Worm (Caenorhabditis elegans) whole organism, L1 larva: ENCODE data around the gene Y81B9A.3.

ENCODE experiments used
- C04F5.9 ChIP-seq: sonication (generic microtip); optimal IDR thresholded peaks from 2 replicates; lab custom pipeline; 2016; ENCODE audit warnings: missing genetic modification characterization, missing compliant biosample characterization
- C16A3.4 ChIP-seq: fragments of 150-350 bp; optimal IDR thresholded peaks from 2 replicates; lab custom pipeline; 2014; ENCODE audit warnings: missing biosample characterization, missing genetic modification characterization
- C34B4.2 ChIP-seq: sonication (generic microtip); optimal IDR thresholded peaks from 2 replicates; lab custom pipeline; 2017; ENCODE audit warnings: mild to moderate bottlenecking, missing genetic modification characterization, missing compliant biosample characterization
- F16B12.6 ChIP-seq: fragments of 150-350 bp; optimal IDR thresholded peaks from 2 replicates; lab custom pipeline; 2014; ENCODE audit warnings: missing biosample characterization, missing genetic modification characterization
- Y116A8C.19 ChIP-seq: sonication (generic microtip); optimal IDR thresholded peaks from 2 replicates; lab custom pipeline; 2016; ENCODE audit warnings: missing compliant biosample characterization, missing genetic modification characterization, borderline replicate concordance
- aly-2 ChIP-seq: fragments of 150-350 bp; optimal IDR thresholded peaks from 2 replicates; lab custom pipeline; 2014; ENCODE audit warnings: missing biosample characterization, missing genetic modification characterization
- blmp-1 ChIP-seq: fragments of 150-350 bp; optimal IDR thresholded peaks from 2 replicates; lab custom pipeline; 2014; ENCODE audit warnings: missing biosample characterization, missing genetic modification characterization
- ceh-8 ChIP-seq: fragments of 200-800 bp; sonication (Bioruptor generic); optimal IDR thresholded peaks from 2 replicates; lab custom pipeline; 2018; ENCODE audit warnings: mild to moderate bottlenecking, missing genetic modification characterization, moderate library complexity, missing compliant biosample characterization
- ceh-88 ChIP-seq: fragments of 200-800 bp; sonication (Bioruptor generic); IDR thresholded peaks from 2 replicates; pipeline ENCODE4 v1.3.6; 2022; ENCODE audit warnings: missing genetic modification characterization, missing compliant biosample characterization
- dpl-1 ChIP-seq, 3 experiments: fragments of 150-350 bp in 2 of 3; sonication (generic microtip) in 1 of 3; optimal IDR thresholded peaks; 2 replicates each; lab custom pipeline; 2014 to 2017; ENCODE audit warnings: missing biosample characterization in 3 of 3, missing genetic modification characterization in 3 of 3, missing genetic modification reagents in 3 of 3
- dsc-1 ChIP-seq: sonication (generic microtip); optimal IDR thresholded peaks from 2 replicates; lab custom pipeline; 2016; ENCODE audit warnings: mild to moderate bottlenecking, missing genetic modification characterization, missing compliant biosample characterization
- efl-1 ChIP-seq, 4 experiments: fragments of 150-350 bp; optimal IDR thresholded peaks in 3 of 4; peaks in 1 of 4; 1 replicate in 1 of 4; 2 replicates in 3 of 4; lab custom pipeline; 2014; ENCODE audit warnings: missing biosample characterization in 2 of 4, missing genetic modification characterization in 2 of 4, missing genetic modification reagents in 2 of 4
- efl-3 ChIP-seq: fragments of 200-800 bp; sonication (Bioruptor generic); optimal IDR thresholded peaks from 2 replicates; lab custom pipeline; 2018; ENCODE audit warnings: mild to moderate bottlenecking, missing genetic modification characterization, missing compliant biosample characterization
- elt-2 ChIP-seq: sonication (generic microtip); optimal IDR thresholded peaks from 2 replicates; lab custom pipeline; 2016; ENCODE audit warnings: missing genetic modification characterization, mild to moderate bottlenecking, inconsistent platforms, missing compliant biosample characterization, missing genetic modification reagents
- elt-3 ChIP-seq, 6 experiments: fragments of 150-350 bp in 1 of 6; sonication (generic microtip); optimal IDR thresholded peaks; 2 replicates each; lab custom pipeline; 2017 to 2018; ENCODE audit warnings: missing biosample characterization in 6 of 6, missing genetic modification characterization in 6 of 6, inconsistent platforms in 1 of 6
- fkh-10 ChIP-seq: sonication (generic microtip); optimal IDR thresholded peaks from 2 replicates; lab custom pipeline; 2017; ENCODE audit warnings: missing biosample characterization, missing genetic modification reagents, missing genetic modification characterization
- fos-1 ChIP-seq: fragments of 150-350 bp; optimal IDR thresholded peaks from 2 replicates; lab custom pipeline; 2014; ENCODE audit warnings: missing biosample characterization, missing genetic modification characterization
- hlh-4 ChIP-seq: sonication (generic microtip); optimal IDR thresholded peaks from 2 replicates; lab custom pipeline; 2016; ENCODE audit warnings: mild to moderate bottlenecking, missing genetic modification characterization, missing compliant biosample characterization
- hpl-2 ChIP-seq: fragments of 150-350 bp; optimal IDR thresholded peaks from 2 replicates; lab custom pipeline; 2014; ENCODE audit warnings: missing biosample characterization, missing genetic modification reagents, missing genetic modification characterization
- irx-1 ChIP-seq: sonication (generic microtip); optimal IDR thresholded peaks from 2 replicates; lab custom pipeline; 2016; ENCODE audit warnings: missing genetic modification characterization, missing compliant biosample characterization
- jun-1 ChIP-seq: fragments of 150-350 bp; optimal IDR thresholded peaks from 2 replicates; lab custom pipeline; 2014; ENCODE audit warnings: missing biosample characterization, missing genetic modification reagents, missing genetic modification characterization
- lin-14 ChIP-seq: fragments of 200-800 bp; sonication (Bioruptor generic); optimal IDR thresholded peaks from 2 replicates; lab custom pipeline; 2018; ENCODE audit warnings: mild to moderate bottlenecking, missing genetic modification characterization, moderate library complexity, missing compliant biosample characterization
- lin-15B ChIP-seq: fragments of 150-350 bp; sonication (generic microtip); optimal IDR thresholded peaks from 3 replicates; lab custom pipeline; 2014; ENCODE audit warnings: missing biosample characterization, missing genetic modification characterization
- lin-39 ChIP-seq: fragments of 150-350 bp; optimal IDR thresholded peaks from 2 replicates; lab custom pipeline; 2014; ENCODE audit warnings: missing biosample characterization, missing genetic modification reagents, missing genetic modification characterization
- lir-3 ChIP-seq: sonication (generic microtip); optimal IDR thresholded peaks from 2 replicates; lab custom pipeline; 2016; ENCODE audit warnings: mild to moderate bottlenecking, missing genetic modification characterization, moderate library complexity, missing compliant biosample characterization; ENCODE audit not compliant: poor library complexity
- mab-9 ChIP-seq: fragments of 200-800 bp; sonication (Bioruptor generic); IDR thresholded peaks from 2 replicates; pipeline ENCODE4 v1.3.6; 2022; ENCODE audit warnings: missing genetic modification reagents, missing genetic modification characterization, missing compliant biosample characterization
- mef-2 ChIP-seq: fragments of 150-350 bp; optimal IDR thresholded peaks from 2 replicates; lab custom pipeline; 2014; ENCODE audit warnings: missing biosample characterization, missing genetic modification characterization
- mep-1 ChIP-seq: fragments of 150-350 bp; optimal IDR thresholded peaks from 2 replicates; lab custom pipeline; 2014; ENCODE audit warnings: missing biosample characterization, missing genetic modification characterization
- nhr-19 ChIP-seq: fragments of 200-800 bp; sonication (Bioruptor generic); conservative IDR thresholded peaks from 2 replicates; pipeline ENCODE4 v1.3.6; 2022; ENCODE audit warnings: missing genetic modification characterization, missing compliant biosample characterization
- nhr-20 ChIP-seq: sonication (generic microtip); optimal IDR thresholded peaks from 2 replicates; lab custom pipeline; 2016; ENCODE audit warnings: mild to moderate bottlenecking, missing genetic modification characterization, missing compliant biosample characterization
- nhr-28 ChIP-seq: fragments of 150-350 bp; optimal IDR thresholded peaks from 2 replicates; lab custom pipeline; 2014; ENCODE audit warnings: missing biosample characterization, missing genetic modification characterization
- nhr-71 ChIP-seq: sonication (generic microtip); optimal IDR thresholded peaks from 2 replicates; lab custom pipeline; 2016; ENCODE audit warnings: mild to moderate bottlenecking, missing genetic modification characterization, moderate library complexity, missing compliant biosample characterization
- nhr-76 ChIP-seq: sonication (generic microtip); optimal IDR thresholded peaks from 2 replicates; lab custom pipeline; 2017; ENCODE audit warnings: missing biosample characterization, missing genetic modification characterization
- nhr-85 ChIP-seq: sonication (generic microtip); peaks from one replicate; lab custom pipeline; 2016; ENCODE audit warnings: missing genetic modification characterization, inconsistent platforms, missing compliant biosample characterization
- nhr-90 ChIP-seq: sonication (generic microtip); optimal IDR thresholded peaks from 2 replicates; lab custom pipeline; 2016; ENCODE audit warnings: mild to moderate bottlenecking, missing genetic modification characterization, missing compliant biosample characterization; ENCODE audit not compliant: poor library complexity
- rnt-1 ChIP-seq: sonication (generic microtip); optimal IDR thresholded peaks from 2 replicates; lab custom pipeline; 2016; ENCODE audit warnings: mild to moderate bottlenecking, missing genetic modification characterization, moderate library complexity, missing compliant biosample characterization
- skn-1 ChIP-seq: fragments of 150-350 bp; optimal IDR thresholded peaks from 2 replicates; lab custom pipeline; 2014; ENCODE audit warnings: missing biosample characterization, missing genetic modification characterization
- snpc-4 ChIP-seq: fragments of 150-350 bp; optimal IDR thresholded peaks from 2 replicates; lab custom pipeline; 2014; ENCODE audit warnings: missing biosample characterization, missing genetic modification characterization
- snu-23 ChIP-seq: sonication (generic microtip); optimal IDR thresholded peaks from 2 replicates; lab custom pipeline; 2016; ENCODE audit warnings: missing genetic modification characterization, missing compliant biosample characterization
- sup-37 ChIP-seq: fragments of 200-800 bp; sonication (Bioruptor generic); optimal IDR thresholded peaks from 2 replicates; lab custom pipeline; 2018; ENCODE audit warnings: mild to moderate bottlenecking, missing genetic modification characterization, missing compliant biosample characterization
- swsn-7 ChIP-seq: sonication (generic microtip); optimal IDR thresholded peaks from 2 replicates; lab custom pipeline; 2016; ENCODE audit warnings: missing genetic modification characterization, missing compliant biosample characterization
- tbx-2 ChIP-seq: sonication (generic microtip); optimal IDR thresholded peaks from 2 replicates; lab custom pipeline; 2016; ENCODE audit warnings: missing genetic modification characterization, missing compliant biosample characterization
- tlp-1 ChIP-seq: fragments of 150-350 bp; optimal IDR thresholded peaks from 2 replicates; lab custom pipeline; 2014; ENCODE audit warnings: missing biosample characterization, missing genetic modification characterization
- unc-30 ChIP-seq: sonication (generic microtip); optimal IDR thresholded peaks from 2 replicates; lab custom pipeline; 2017; ENCODE audit warnings: missing biosample characterization, missing genetic modification characterization
- unc-86 ChIP-seq: sonication (generic microtip); optimal IDR thresholded peaks from 2 replicates; lab custom pipeline; 2016; ENCODE audit warnings: missing genetic modification characterization, missing compliant biosample characterization
- unc-98 ChIP-seq: fragments of 200-800 bp; sonication (Bioruptor generic); IDR thresholded peaks from 2 replicates; pipeline ENCODE4 v1.3.6; 2022; ENCODE audit warnings: missing genetic modification characterization, missing compliant biosample characterization
- vab-15 ChIP-seq: sonication (generic microtip); optimal IDR thresholded peaks from 2 replicates; lab custom pipeline; 2017; ENCODE audit warnings: missing genotype, mild to moderate bottlenecking, missing genetic modification characterization, missing compliant biosample characterization
- xbp-1 ChIP-seq: sonication (generic microtip); optimal IDR thresholded peaks from 2 replicates; lab custom pipeline; 2016; ENCODE audit warnings: missing genetic modification characterization, missing compliant biosample characterization
- zag-1 ChIP-seq: fragments of 150-350 bp; optimal IDR thresholded peaks from 2 replicates; lab custom pipeline; 2014; ENCODE audit warnings: missing biosample characterization, missing genetic modification characterization
- ztf-11 ChIP-seq, 2 experiments: sonication (generic microtip); optimal IDR thresholded peaks; 2 replicates each; lab custom pipeline; 2016 to 2017; ENCODE audit warnings: missing genetic modification characterization in 2 of 2, missing biosample characterization in 1 of 2, missing compliant biosample characterization in 1 of 2
- ztf-4 ChIP-seq: fragments of 150-350 bp; optimal IDR thresholded peaks from 2 replicates; lab custom pipeline; 2014; ENCODE audit warnings: missing biosample characterization, missing genetic modification characterization

Y81B9A.3 gene

ce11 chrX:9226904-9227303, 44.7 kb downstream of the Y81B9A.3 start:
- no peak for TF ChIP-seq tlp-1
- no peak for TF ChIP-seq nhr-90 (tag; lab: Kevin White, UChicago)
- TF ChIP-seq snu-23 (GFP tag; lab: Kevin White, UChicago), result no peak
- TF ChIP-seq nhr-19 (GFP tag; lab: Robert Waterston, UW), result no peak
- TF ChIP-seq jun-1, result no peak
- TF ChIP-seq elt-3 (tag; optimal IDR thresholded peaks at IDR 0.05; lab: Kevin White, UChicago), result peak in 1 of 6 experiments; percentile 9
- TF ChIP-seq C04F5.9, result no peak
- TF ChIP-seq irx-1 (tag; lab: Kevin White, UChicago), result no peak
- TF ChIP-seq lir-3 (tag; lab: Kevin White, UChicago), result no peak
- peak; percentile 87 for TF ChIP-seq blmp-1 (tag; lab: Kevin White, UChicago)
- TF ChIP-seq lin-14 (GFP tag; lab: Kevin White, UChicago), result peak; percentile 39
- TF ChIP-seq mab-9 (GFP tag; lab: Robert Waterston, UW), result no peak
- TF ChIP-seq lin-39 (tag; lab: Kevin White, UChicago), result no peak
- peak; percentile 32 for TF ChIP-seq mep-1
- peak; percentile 21 for TF ChIP-seq skn-1 (tag; lab: Kevin White, UChicago)
- TF ChIP-seq dsc-1, result no peak

- TF ChIP-seq ztf-11 (tag; optimal IDR thresholded peaks at IDR 0.05; lab: Kevin White, UChicago) (no peak), nhr-85 (tag; lab: Kevin White, UChicago) (peak; percentile 85), C16A3.4 (tag; lab: Kevin White, UChicago) (no peak), nhr-20 (tag; lab: Kevin White, UChicago) (peak; percentile 26), lin-14 (GFP tag; lab: Kevin White, UChicago) (peak; percentile 84), F16B12.6 (tag; lab: Kevin White, UChicago) (no peak), blmp-1 (tag; lab: Kevin White, UChicago) (peak; percentile 81), snpc-4 (tag; lab: Kevin White, UChicago) (no peak), hlh-4 (tag; lab: Kevin White, UChicago) (no peak), nhr-90 (tag; lab: Kevin White, UChicago) (peak; percentile 2), zag-1 (no peak), elt-2 (tag; lab: Kevin White, UChicago) (no peak), vab-15 (tag; lab: Kevin White, UChicago) (no peak), ceh-88 (GFP tag; lab: Robert Waterston, UW) (no peak), lir-3 (tag; lab: Kevin White, UChicago) (no peak), ztf-4 (tag; lab: Kevin White, UChicago) (no peak), snu-23 (GFP tag; lab: Kevin White, UChicago) (peak; percentile 35), dpl-1 (GFP tag; optimal IDR thresholded peaks at IDR 0.05; lab: Kevin White, UChicago) (no peak), sup-37 (GFP tag; lab: Kevin White, UChicago) (no peak), mef-2 (no peak), fos-1 (tag; lab: Kevin White, UChicago) (no peak), unc-30 (tag; lab: Kevin White, UChicago) (no peak), aly-2 (tag; lab: Kevin White, UChicago) (no peak), ceh-8 (GFP tag; lab: Kevin White, UChicago) (no peak), fkh-10 (GFP tag; lab: Kevin White, UChicago) (no peak), nhr-19 (GFP tag; lab: Robert Waterston, UW) (no peak), efl-3 (GFP tag; lab: Kevin White, UChicago) (no peak), nhr-71 (peak; percentile 23), lin-15B (tag; lab: Kevin White, UChicago) (no peak), unc-86 (tag; lab: Kevin White, UChicago) (no peak), unc-98 (GFP tag; lab: Robert Waterston, UW) (no peak), nhr-76 (tag; lab: Kevin White, UChicago) (no peak), elt-3 (tag; optimal IDR thresholded peaks at IDR 0.05; lab: Kevin White, UChicago) (peak in 1 of 6 experiments; percentile 23), Y116A8C.19 (tag; lab: Kevin White, UChicago) (no peak), xbp-1 (tag; lab: Kevin White, UChicago) (no peak), tbx-2 (tag; lab: Kevin White, UChicago) (no peak), rnt-1 (tag; lab: Kevin White, UChicago) (peak; percentile 37), efl-1 (optimal IDR thresholded peaks at IDR 0.05; lab: Kevin White, UChicago) (no peak), efl-1 (GFP tag; optimal IDR thresholded peaks at IDR 0.05 in 1 of 2; lab: Kevin White, UChicago) (no peak), C34B4.2 (no peak), hpl-2 (GFP tag; lab: Kevin White, UChicago) (no peak), nhr-28 (no peak), swsn-7 (no peak)
Measured at ce11 chrX:9228441-9228840, 46.2 kb downstream of the Y81B9A.3 start.
